Worm (Caenorhabditis elegans): Measurements from ENCODE around the gene R05G6.4.

The R05G6.4 gene

DNA sequence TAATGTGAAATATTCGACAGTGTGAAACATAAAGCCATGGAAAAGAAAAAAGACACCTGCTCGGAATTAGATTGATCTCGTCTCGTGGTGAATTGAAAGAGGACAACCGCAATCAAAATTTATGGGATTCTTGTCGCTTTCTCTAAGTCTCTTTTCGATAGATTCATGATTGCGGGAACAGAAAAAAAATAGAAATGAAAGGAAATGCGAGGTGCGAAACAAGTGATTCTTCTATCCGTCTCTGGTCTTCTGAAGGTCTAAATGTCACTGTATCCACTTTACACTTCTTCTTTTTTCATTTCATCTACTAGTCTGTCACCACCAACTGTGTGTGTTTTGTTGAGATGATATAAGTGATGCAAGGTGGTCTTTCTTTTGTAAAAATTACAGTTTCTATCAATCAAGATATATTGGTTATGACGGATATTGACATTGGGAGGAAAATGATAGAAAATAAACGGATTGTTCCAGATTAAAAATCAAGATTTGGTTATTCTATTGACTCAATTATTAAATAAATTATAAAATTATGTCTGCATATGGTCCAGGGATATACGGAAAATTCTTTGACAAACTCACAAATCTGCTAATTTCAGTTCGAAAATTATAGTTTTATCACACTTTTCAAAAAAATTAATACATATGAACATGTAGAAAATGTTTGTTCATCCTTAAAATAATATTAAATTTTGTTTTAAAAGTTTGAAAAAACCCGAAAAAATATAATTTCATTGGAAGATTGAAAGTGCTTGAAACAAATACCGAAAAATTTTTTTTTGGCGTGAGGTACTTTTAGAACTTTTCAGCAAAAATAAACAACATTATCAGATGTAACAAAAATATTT is 17.4 kb downstream of the R05G6.4 start:
- TF ChIP-seq gmeb-1 (tag; optimal IDR thresholded peaks at IDR 0.05) (no peak), fos-1 (tag; optimal IDR thresholded peaks at IDR 0.05) (peak; percentile 34), mdl-1 (tag; optimal IDR thresholded peaks at IDR 0.05) (no peak), nhr-23 (tag; optimal IDR thresholded peaks at IDR 0.05) (no peak), ceh-16 (tag; optimal IDR thresholded peaks at IDR 0.05) (no peak)

DNA sequence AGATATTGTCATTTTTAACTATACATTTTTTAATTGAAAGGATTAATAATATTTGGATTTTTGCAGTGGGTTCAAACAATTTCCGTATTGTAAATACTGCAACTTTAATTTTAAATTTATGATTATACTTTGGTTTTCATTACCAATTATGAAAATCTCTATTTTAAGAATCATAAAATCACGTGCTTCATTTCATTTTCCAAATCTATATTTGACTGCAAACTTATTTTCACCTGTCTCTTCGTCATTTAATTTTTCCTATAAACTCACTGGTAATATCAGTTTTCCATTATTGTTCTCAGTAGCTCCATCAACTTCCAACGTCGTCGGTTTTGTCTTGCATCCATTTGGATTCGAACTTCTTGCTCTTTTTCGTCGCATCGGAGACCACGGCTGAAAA is 19.3 kb downstream of the R05G6.4 start, which contains the start of gene R05G6.1:
Gene R05G6.1 (plus strand): TSS at position 301 of the 400 bp plus-strand sequence.
- TF ChIP-seq nhr-11 (tag; optimal IDR thresholded peaks at IDR 0.05) = no peak
- no peak for TF ChIP-seq ceh-82 (tag; optimal IDR thresholded peaks at IDR 0.05)
- TF ChIP-seq nhr-6 (tag; optimal IDR thresholded peaks at IDR 0.05) = no peak
- no peak for TF ChIP-seq gmeb-1 (tag; optimal IDR thresholded peaks at IDR 0.05)
- TF ChIP-seq blmp-1 (tag; optimal IDR thresholded peaks at IDR 0.05; ENCODE audit: insufficient read depth) = no peak
- TF ChIP-seq lin-39 (tag; optimal IDR thresholded peaks at IDR 0.05) = no peak

DNA sequence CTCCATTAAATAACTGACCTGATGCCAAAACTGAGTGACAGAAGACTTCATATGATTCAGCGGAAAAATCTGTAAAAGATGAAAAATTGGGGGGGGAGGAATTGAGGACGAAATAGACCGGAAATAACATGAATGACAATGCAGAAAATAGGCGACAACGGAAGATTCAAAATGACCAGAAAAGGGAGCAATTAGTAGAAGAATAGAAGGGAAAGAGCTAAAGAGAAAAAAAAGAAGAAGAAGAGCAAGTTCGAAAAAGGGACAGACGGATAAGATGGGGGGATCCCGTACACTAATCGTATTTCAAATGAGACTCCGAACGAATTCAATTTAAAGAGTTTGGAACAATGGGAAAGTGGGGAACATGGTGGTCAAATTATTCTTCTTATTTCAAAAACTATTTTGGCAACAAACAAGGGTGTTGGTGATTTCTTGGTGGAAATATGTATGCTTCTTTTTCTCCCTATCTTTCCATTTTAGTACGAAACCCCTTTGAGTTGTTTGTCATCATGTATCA is 29.5 kb downstream of the R05G6.4 start, which contains the start of gene R05G6.10:
Gene R05G6.10 (minus strand): TSS at position 51 of the 517 bp plus-strand sequence.
- TF ChIP-seq zag-1 (tag; optimal IDR thresholded peaks at IDR 0.05) (peak; percentile 2), blmp-1 (tag; optimal IDR thresholded peaks at IDR 0.05; ENCODE audit: insufficient read depth) (no peak)

DNA sequence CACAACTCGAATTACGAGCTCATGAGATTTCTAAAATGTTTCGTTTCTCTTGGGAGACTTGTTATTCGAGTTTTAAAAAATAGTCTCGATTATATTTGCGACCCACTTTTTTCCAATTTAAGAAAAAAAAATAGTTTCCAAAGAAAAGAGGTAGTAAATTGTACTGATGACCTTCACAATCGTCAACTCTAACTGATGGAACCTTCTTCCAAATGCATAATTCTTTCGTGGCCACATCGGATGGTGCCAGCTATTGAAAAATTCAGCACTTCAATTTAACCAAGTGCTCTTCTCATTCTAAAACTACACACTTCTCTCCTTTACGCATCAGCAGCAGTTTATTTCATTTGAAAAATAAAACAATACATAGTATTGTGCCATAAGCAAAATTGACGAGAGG is 30.6 kb downstream of the R05G6.4 start:
- TF ChIP-seq nhr-237 (tag; optimal IDR thresholded peaks at IDR 0.05) (no peak), gmeb-1 (tag; optimal IDR thresholded peaks at IDR 0.05) (no peak), alr-1 (tag; optimal IDR thresholded peaks at IDR 0.05) (no peak), unc-62 (GFP tag; optimal IDR thresholded peaks at IDR 0.05) (no peak), zag-1 (tag; optimal IDR thresholded peaks at IDR 0.05) (no peak), egl-27 (tag; optimal IDR thresholded peaks at IDR 0.05) (no peak), ama-1 (optimal IDR thresholded peaks at IDR 0.05) (no peak), unc-55 (GFP tag; optimal IDR thresholded peaks at IDR 0.05) (no peak), sma-3 (GFP tag; optimal IDR thresholded peaks at IDR 0.05) (no peak), nhr-21 (tag; optimal IDR thresholded peaks at IDR 0.05) (no peak)

DNA sequence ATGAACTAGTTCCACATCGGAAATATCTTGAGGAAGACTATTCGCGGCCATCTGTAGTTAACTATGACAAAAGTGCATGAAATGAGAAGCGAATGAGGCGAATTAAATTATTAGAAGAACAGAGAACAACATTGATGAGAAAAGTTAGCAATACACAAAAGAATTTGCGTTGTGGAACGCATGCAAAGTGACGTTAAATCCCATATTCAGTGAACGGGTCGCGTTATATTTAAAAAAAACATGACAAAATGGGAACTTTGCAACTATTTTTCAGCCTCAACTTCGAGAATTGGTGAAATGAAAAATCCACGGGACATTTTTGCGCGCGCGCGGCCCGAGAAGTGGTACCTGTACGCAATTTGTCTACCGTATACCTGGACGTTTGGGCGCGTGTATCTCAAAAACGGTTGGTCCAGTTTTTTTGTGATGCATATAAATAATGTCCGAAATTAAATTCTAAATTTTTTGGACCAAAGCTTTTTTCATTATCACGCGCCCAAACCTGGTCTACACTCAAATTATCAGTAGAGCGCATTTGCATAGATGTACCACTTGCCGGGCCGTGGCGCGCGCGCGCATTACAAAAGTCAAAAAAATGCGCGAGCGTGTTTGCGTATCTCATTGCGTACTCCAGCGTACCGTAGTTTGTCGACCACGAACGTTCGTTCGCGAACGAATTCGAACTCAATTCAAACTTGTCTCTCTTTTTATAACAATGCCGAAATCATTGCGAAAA is 35.0 kb downstream of the R05G6.4 start, which contains the start of the genes cdd-2 and oef-1:
Gene cdd-2 (minus strand): TSS at position 51 of the 736 bp plus-strand sequence.
Gene oef-1 (plus strand): TSS at position 575 of the 736 bp plus-strand sequence.
- TF ChIP-seq dmd-4 (tag; optimal IDR thresholded peaks at IDR 0.05) = no peak
- no peak for TF ChIP-seq unc-39 (tag; optimal IDR thresholded peaks at IDR 0.05)
- TF ChIP-seq C34F6.9 (tag; optimal IDR thresholded peaks at IDR 0.05) = no peak
- TF ChIP-seq nhr-129 (tag; optimal IDR thresholded peaks at IDR 0.05) = no peak
- no peak for TF ChIP-seq sem-4 (tag; optimal IDR thresholded peaks at IDR 0.05)
- no peak for TF ChIP-seq F13H6.1 (tag; optimal IDR thresholded peaks at IDR 0.05)
- no peak for TF ChIP-seq alr-1 (tag; optimal IDR thresholded peaks at IDR 0.05)
- TF ChIP-seq ZK546.5 (tag; optimal IDR thresholded peaks at IDR 0.05) = no peak
- TF ChIP-seq snpc-4 (tag; optimal IDR thresholded peaks at IDR 0.05) = no peak
- TF ChIP-seq elt-1 (tag; optimal IDR thresholded peaks at IDR 0.05) = no peak
- no peak for TF ChIP-seq crh-2 (tag; optimal IDR thresholded peaks at IDR 0.05)
- no peak for TF ChIP-seq fos-1 (tag; optimal IDR thresholded peaks at IDR 0.05)
- TF ChIP-seq lin-13 (GFP tag; optimal IDR thresholded peaks at IDR 0.05) = no peak

DNA sequence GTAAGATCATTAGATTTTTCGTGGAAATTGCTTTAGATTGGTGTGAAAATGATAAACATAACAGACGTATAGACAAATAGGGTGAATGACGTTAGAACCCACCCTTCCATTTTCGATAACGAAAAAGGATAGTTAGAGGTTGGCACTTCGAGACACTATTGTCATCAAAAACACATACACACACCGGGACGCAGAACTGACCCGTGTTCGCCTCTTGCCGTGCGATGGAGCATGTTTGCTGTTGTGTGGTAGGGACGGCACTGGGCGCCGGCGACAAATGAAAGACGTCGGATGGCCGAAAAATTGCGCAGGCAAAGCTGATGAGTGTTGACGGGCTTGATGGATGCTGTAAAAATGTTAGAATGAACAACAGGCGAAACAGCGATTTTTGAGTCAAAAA is 36.8 kb downstream of the R05G6.4 start:
- no peak for TF ChIP-seq dmd-4 (tag; optimal IDR thresholded peaks at IDR 0.05)
- peak; percentile 80 for TF ChIP-seq skn-1 (tag; optimal IDR thresholded peaks at IDR 0.05)
- TF ChIP-seq egl-27 (tag; optimal IDR thresholded peaks at IDR 0.05) = no peak
- no peak for TF ChIP-seq sma-9 (GFP tag; optimal IDR thresholded peaks at IDR 0.05)
- TF ChIP-seq sma-9 (tag; optimal IDR thresholded peaks at IDR 0.05) = no peak
- no peak for TF ChIP-seq ama-1 (optimal IDR thresholded peaks at IDR 0.05)
- no peak for TF ChIP-seq nhr-21 (tag; optimal IDR thresholded peaks at IDR 0.05)
- no peak for TF ChIP-seq sem-4 (tag; optimal IDR thresholded peaks at IDR 0.05)
- TF ChIP-seq crh-2 (tag; optimal IDR thresholded peaks at IDR 0.05) = no peak
- no peak for TF ChIP-seq peb-1 (tag; optimal IDR thresholded peaks at IDR 0.05)
- TF ChIP-seq sma-3 (GFP tag; optimal IDR thresholded peaks at IDR 0.05) = no peak
- TF ChIP-seq fos-1 (tag; optimal IDR thresholded peaks at IDR 0.05) = peak; percentile 54
- TF ChIP-seq ZK546.5 (tag; optimal IDR thresholded peaks at IDR 0.05) = no peak
- no peak for TF ChIP-seq unc-39 (tag; optimal IDR thresholded peaks at IDR 0.05)
- no peak for TF ChIP-seq aly-2 (tag; optimal IDR thresholded peaks at IDR 0.05)
- TF ChIP-seq zag-1 (tag; optimal IDR thresholded peaks at IDR 0.05) = no peak
- no peak for TF ChIP-seq ztf-1 (GFP tag; conservative IDR thresholded peaks at IDR 0.05)
- no peak for TF ChIP-seq mbf-1 (tag; optimal IDR thresholded peaks at IDR 0.05)
- TF ChIP-seq lin-13 (GFP tag; optimal IDR thresholded peaks at IDR 0.05) = no peak
- no peak for TF ChIP-seq alr-1 (tag; optimal IDR thresholded peaks at IDR 0.05)
- no peak for TF ChIP-seq nhr-237 (tag; optimal IDR thresholded peaks at IDR 0.05)
- no peak for TF ChIP-seq nhr-23 (tag; optimal IDR thresholded peaks at IDR 0.05)
- TF ChIP-seq mdl-1 (tag; optimal IDR thresholded peaks at IDR 0.05) = no peak
- no peak for TF ChIP-seq blmp-1 (tag; optimal IDR thresholded peaks at IDR 0.05; ENCODE audit: insufficient read depth)
- TF ChIP-seq snpc-4 (tag; optimal IDR thresholded peaks at IDR 0.05) = no peak
- no peak for TF ChIP-seq ztf-11 (tag; optimal IDR thresholded peaks at IDR 0.05)
- TF ChIP-seq gmeb-1 (tag; optimal IDR thresholded peaks at IDR 0.05) = no peak
